Worm (Caenorhabditis elegans) whole organism, young adult: ENCODE data around the gene Y105C5A.1268.

Experiments
- B0336.3 ChIP-seq: fragments of 200-800 bp; sonication (Bioruptor generic); IDR thresholded peaks from 2 replicates; pipeline ENCODE4 v1.3.6; 2022; ENCODE audit warnings: missing genetic modification characterization, missing compliant biosample characterization
- C06A6.2 ChIP-seq: fragments of 200-800 bp; sonication (Bioruptor generic); conservative IDR thresholded peaks from 2 replicates; pipeline ENCODE4 v1.3.6; 2022; ENCODE audit warnings: missing genetic modification characterization, missing compliant biosample characterization
- D2030.7 ChIP-seq: fragments of 200-800 bp; sonication (Bioruptor generic); IDR thresholded peaks from 2 replicates; pipeline ENCODE4 v1.3.6; 2022; ENCODE audit warnings: missing genetic modification reagents, missing genetic modification characterization, missing compliant biosample characterization
- F33H1.4 ChIP-seq: fragments of 200-800 bp; sonication (Bioruptor generic); IDR thresholded peaks from 2 replicates; pipeline ENCODE4 v1.3.6; 2022; ENCODE audit warnings: missing genetic modification reagents, missing genetic modification characterization, missing compliant biosample characterization
- F49E8.2 ChIP-seq: sonication (generic microtip); optimal IDR thresholded peaks from 3 replicates; lab custom pipeline; 2017; ENCODE audit warnings: missing genetic modification characterization, mild to moderate bottlenecking, missing compliant biosample characterization, antibody characterized with exemption, moderate library complexity; ENCODE audit not compliant: insufficient read depth
- F52B5.7 ChIP-seq: sonication (generic microtip); optimal IDR thresholded peaks from 2 replicates; lab custom pipeline; 2016; ENCODE audit warnings: mild to moderate bottlenecking, missing genetic modification characterization, missing compliant biosample characterization
- F57A8.1 ChIP-seq: fragments of 200-800 bp; sonication (Bioruptor generic); optimal IDR thresholded peaks from 2 replicates; lab custom pipeline; 2018; ENCODE audit warnings: mild to moderate bottlenecking, missing genetic modification characterization, moderate library complexity, missing compliant biosample characterization
- T07F8.4 ChIP-seq: sonication (generic microtip); optimal IDR thresholded peaks from 2 replicates; lab custom pipeline; 2016; ENCODE audit warnings: mild to moderate bottlenecking, missing genetic modification characterization, moderate library complexity, missing compliant biosample characterization
- T26A5.8 ChIP-seq: sonication (generic microtip); optimal IDR thresholded peaks from 2 replicates; lab custom pipeline; 2016; ENCODE audit warnings: missing genetic modification characterization, missing compliant biosample characterization
- Y53F4B.3 ChIP-seq: fragments of 200-800 bp; sonication (Bioruptor generic); IDR thresholded peaks from 2 replicates; pipeline ENCODE4 v1.3.6; 2022; ENCODE audit warnings: missing genetic modification reagents, missing genetic modification characterization, missing compliant biosample characterization
- Y56A3A.18 ChIP-seq: fragments of 200-800 bp; sonication (Bioruptor generic); IDR thresholded peaks from 2 replicates; pipeline ENCODE4 v1.3.6; 2022; ENCODE audit warnings: missing genetic modification reagents, missing genetic modification characterization, missing compliant biosample characterization
- akir-1 ChIP-seq: fragments of 200-800 bp; sonication (Bioruptor generic); optimal IDR thresholded peaks from 2 replicates; lab custom pipeline; 2018; ENCODE audit warnings: mild to moderate bottlenecking, missing genetic modification characterization, moderate library complexity, missing compliant biosample characterization
- atf-7 ChIP-seq: sonication (generic microtip); optimal IDR thresholded peaks from 2 replicates; lab custom pipeline; 2017; ENCODE audit warnings: mild to moderate bottlenecking, missing genetic modification characterization, missing compliant biosample characterization
- athp-1 ChIP-seq: sonication (generic microtip); optimal IDR thresholded peaks from 2 replicates; lab custom pipeline; 2017; ENCODE audit warnings: mild to moderate bottlenecking, missing genetic modification characterization, missing compliant biosample characterization
- cebp-2 ChIP-seq: fragments of 200-800 bp; sonication (Bioruptor generic); IDR thresholded peaks from 2 replicates; pipeline ENCODE4 v1.3.6; 2022; ENCODE audit warnings: missing genetic modification characterization, missing compliant biosample characterization
- ceh-27 ChIP-seq: fragments of 200-800 bp; sonication (Bioruptor generic); optimal IDR thresholded peaks from 2 replicates; lab custom pipeline; 2018; ENCODE audit warnings: mild to moderate bottlenecking, missing genetic modification characterization, moderate library complexity, missing compliant biosample characterization
- ceh-79 ChIP-seq: sonication (generic microtip); optimal IDR thresholded peaks from 2 replicates; lab custom pipeline; 2017; ENCODE audit warnings: mild to moderate bottlenecking, missing genetic modification characterization, missing compliant biosample characterization
- dox-1 ChIP-seq: fragments of 200-800 bp; sonication (Bioruptor generic); IDR thresholded peaks from 2 replicates; pipeline ENCODE4 v1.3.6; 2022; ENCODE audit warnings: missing genetic modification reagents, missing genetic modification characterization, missing compliant biosample characterization
- dpff-1 ChIP-seq: sonication (generic microtip); optimal IDR thresholded peaks from 2 replicates; lab custom pipeline; 2017; ENCODE audit warnings: mild to moderate bottlenecking, missing genetic modification characterization, missing compliant biosample characterization
- efl-1 ChIP-seq: fragments of 150-350 bp; optimal IDR thresholded peaks from 2 replicates; lab custom pipeline; 2014; ENCODE audit warnings: missing biosample characterization, missing genetic modification reagents, missing genetic modification characterization
- egrh-3 ChIP-seq: fragments of 200-800 bp; sonication (Bioruptor generic); IDR thresholded peaks from 2 replicates; pipeline ENCODE4 v1.3.6; 2022; ENCODE audit warnings: missing genetic modification reagents, missing genetic modification characterization, missing compliant biosample characterization
- ets-4 ChIP-seq: fragments of 200-800 bp; sonication (Bioruptor generic); optimal IDR thresholded peaks from 2 replicates; lab custom pipeline; 2018; ENCODE audit warnings: mild to moderate bottlenecking, missing genetic modification characterization, missing compliant biosample characterization
- fkh-3 ChIP-seq: sonication (generic microtip); optimal IDR thresholded peaks from 2 replicates; lab custom pipeline; 2016; ENCODE audit warnings: mild to moderate bottlenecking, missing genetic modification characterization, missing compliant biosample characterization
- him-1 ChIP-seq: sonication (generic microtip); optimal IDR thresholded peaks from 2 replicates; lab custom pipeline; 2016; ENCODE audit warnings: missing genotype, missing genetic modification reagents, missing genetic modification characterization, missing compliant biosample characterization
- hmg-1.2 ChIP-seq: fragments of 200-800 bp; sonication (Bioruptor generic); IDR thresholded peaks from 2 replicates; pipeline ENCODE4 v1.3.6; 2022; ENCODE audit warnings: missing genetic modification reagents, missing genetic modification characterization, missing compliant biosample characterization
- hrde-1 ChIP-seq: sonication (generic microtip); optimal IDR thresholded peaks from 2 replicates; lab custom pipeline; 2016; ENCODE audit warnings: missing genetic modification characterization, mild to moderate bottlenecking, missing compliant biosample characterization, moderate library complexity, missing genotype, missing genetic modification reagents, borderline replicate concordance
- let-607 ChIP-seq, 2 experiments: fragments of 200-800 bp in 1 of 2; sonication (Bioruptor generic) in 1 of 2; sonication (generic microtip) in 1 of 2; optimal IDR thresholded peaks; 2 replicates each; lab custom pipeline; 2016 to 2018; ENCODE audit warnings: mild to moderate bottlenecking in 2 of 2, missing compliant biosample characterization in 2 of 2, missing genetic modification characterization in 2 of 2, moderate library complexity in 2 of 2, missing genotype in 1 of 2
- lin-40 ChIP-seq: sonication (generic microtip); optimal IDR thresholded peaks from 2 replicates; lab custom pipeline; 2016; ENCODE audit warnings: missing genetic modification characterization, mild to moderate bottlenecking, missing compliant biosample characterization, missing genotype, missing genetic modification reagents
- lir-1 ChIP-seq: fragments of 200-800 bp; sonication (Bioruptor generic); conservative IDR thresholded peaks from 2 replicates; pipeline ENCODE4 v1.3.6; 2022; ENCODE audit warnings: missing genetic modification reagents, missing genetic modification characterization, missing compliant biosample characterization
- madf-10 ChIP-seq: sonication (generic microtip); optimal IDR thresholded peaks from 2 replicates; lab custom pipeline; 2016; ENCODE audit warnings: mild to moderate bottlenecking, missing genetic modification characterization, missing compliant biosample characterization
- madf-6 ChIP-seq: fragments of 200-800 bp; sonication (Bioruptor generic); IDR thresholded peaks from 2 replicates; pipeline ENCODE4 v1.3.6; 2022; ENCODE audit warnings: missing genetic modification reagents, missing genetic modification characterization, missing compliant biosample characterization
- mcd-1 ChIP-seq: fragments of 200-800 bp; sonication (Bioruptor generic); IDR thresholded peaks from 2 replicates; pipeline ENCODE4 v1.3.6; 2022; ENCODE audit warnings: missing genetic modification reagents, missing genetic modification characterization, missing compliant biosample characterization
- mel-28 ChIP-seq: sonication (generic microtip); optimal IDR thresholded peaks from 2 replicates; lab custom pipeline; 2016; ENCODE audit warnings: borderline replicate concordance, mild to moderate bottlenecking, missing genetic modification characterization, missing compliant biosample characterization
- nfya-1 ChIP-seq: sonication (generic microtip); optimal IDR thresholded peaks from 2 replicates; lab custom pipeline; 2017; ENCODE audit warnings: antibody characterized with exemption, missing compliant biosample characterization, missing genetic modification characterization, borderline replicate concordance; ENCODE audit not compliant: insufficient read depth
- nhr-120 ChIP-seq: fragments of 200-800 bp; sonication (Bioruptor generic); IDR thresholded peaks from 2 replicates; pipeline ENCODE4 v1.3.6; 2022; ENCODE audit warnings: missing genetic modification characterization, missing compliant biosample characterization
- nhr-179 ChIP-seq: sonication (generic microtip); optimal IDR thresholded peaks from 2 replicates; lab custom pipeline; 2016; ENCODE audit warnings: mild to moderate bottlenecking, missing genetic modification characterization, missing compliant biosample characterization
- pbrm-1 ChIP-seq: fragments of 200-800 bp; sonication (Bioruptor generic); IDR thresholded peaks from 2 replicates; pipeline ENCODE4 v1.3.6; 2022; ENCODE audit warnings: missing genetic modification reagents, missing genetic modification characterization, missing compliant biosample characterization
- pha-4 ChIP-seq: fragments of 150-350 bp; sonication (generic microtip); optimal IDR thresholded peaks from 2 replicates; lab custom pipeline; 2014; ENCODE audit warnings: missing biosample characterization, missing genetic modification reagents, missing genetic modification characterization
- repo-1 ChIP-seq: sonication (generic microtip); optimal IDR thresholded peaks from 2 replicates; lab custom pipeline; 2017; ENCODE audit warnings: mild to moderate bottlenecking, missing genetic modification characterization, missing compliant biosample characterization
- sea-2 ChIP-seq: fragments of 200-800 bp; sonication (Bioruptor generic); IDR thresholded peaks from 2 replicates; pipeline ENCODE4 v1.3.6; 2022; ENCODE audit warnings: missing genetic modification characterization, missing compliant biosample characterization
- snpc-1.1 ChIP-seq: sonication (generic microtip); optimal IDR thresholded peaks from 2 replicates; lab custom pipeline; 2017; ENCODE audit warnings: missing genetic modification characterization, mild to moderate bottlenecking, missing compliant biosample characterization, antibody characterized with exemption, moderate library complexity, missing genotype, missing genetic modification reagents; ENCODE audit not compliant: insufficient read depth
- snpc-3.4 ChIP-seq: sonication (generic microtip); optimal IDR thresholded peaks from 2 replicates; lab custom pipeline; 2017; ENCODE audit warnings: missing genetic modification characterization, mild to moderate bottlenecking, missing compliant biosample characterization, antibody characterized with exemption, moderate library complexity, missing genotype, missing genetic modification reagents
- unc-130 ChIP-seq: sonication (generic microtip); optimal IDR thresholded peaks from 2 replicates; lab custom pipeline; 2016; ENCODE audit warnings: missing genetic modification reagents, missing genetic modification characterization, missing compliant biosample characterization
- zfh-2 ChIP-seq: fragments of 200-800 bp; sonication (Bioruptor generic); conservative IDR thresholded peaks from 2 replicates; pipeline ENCODE4 v1.3.6; 2022; ENCODE audit warnings: missing genetic modification reagents, missing genetic modification characterization, missing compliant biosample characterization
- ztf-18 ChIP-seq: sonication (generic microtip); optimal IDR thresholded peaks from 2 replicates; lab custom pipeline; 2016; ENCODE audit warnings: missing genotype, mild to moderate bottlenecking, missing genetic modification characterization, missing compliant biosample characterization
- ztf-22 ChIP-seq: fragments of 200-800 bp; sonication (Bioruptor generic); optimal IDR thresholded peaks from 2 replicates; lab custom pipeline; 2018; ENCODE audit warnings: mild to moderate bottlenecking, missing genetic modification characterization, moderate library complexity, missing compliant biosample characterization
- ztf-28 ChIP-seq: fragments of 200-800 bp; sonication (Bioruptor generic); IDR thresholded peaks from 2 replicates; pipeline ENCODE4 v1.3.6; 2022; ENCODE audit warnings: missing genetic modification reagents, missing genetic modification characterization, missing compliant biosample characterization
- ztf-6 ChIP-seq: fragments of 200-800 bp; sonication (Bioruptor generic); IDR thresholded peaks from 2 replicates; pipeline ENCODE4 v1.3.6; 2022; ENCODE audit warnings: missing genetic modification reagents, missing genetic modification characterization, missing compliant biosample characterization

Gene Y105C5A.1268

DNA sequence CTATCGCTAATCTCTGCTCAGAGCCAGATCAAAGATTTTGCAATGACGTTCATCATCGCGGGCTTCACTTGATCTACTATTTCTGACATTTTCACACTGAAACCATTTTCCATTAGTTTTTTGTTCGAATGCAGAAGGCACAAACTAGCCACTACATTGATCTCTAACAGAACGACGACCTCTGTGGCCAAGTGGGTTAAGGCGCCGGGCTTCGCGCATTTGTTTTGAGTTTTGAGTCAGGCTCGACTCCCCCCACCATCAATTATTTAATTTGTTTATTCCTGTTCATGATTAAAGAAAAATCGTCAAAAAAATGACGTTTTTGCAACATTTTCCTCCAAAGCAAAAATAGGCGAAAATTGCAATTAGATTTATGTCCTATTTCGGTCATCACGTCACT lies 47.0 kb upstream of the Y105C5A.1268 start (continued):
- TF ChIP-seq hrde-1, result no peak
- no peak for TF ChIP-seq ztf-22 (GFP tag; lab: Kevin White, UChicago)
- peak; percentile 46 for TF ChIP-seq snpc-3.4 (tag; lab: Kevin White, UChicago)
- TF ChIP-seq atf-7 (tag; lab: Kevin White, UChicago), result no peak
- TF ChIP-seq nhr-179, result no peak
- no peak for TF ChIP-seq Y53F4B.3 (GFP tag; lab: Robert Waterston, UW)
- no peak for TF ChIP-seq pha-4
- TF ChIP-seq sea-2 (GFP tag; lab: Robert Waterston, UW), result no peak
- TF ChIP-seq snpc-1.1 (tag; lab: Kevin White, UChicago), result peak; percentile 75
- TF ChIP-seq unc-130 (GFP tag; lab: Kevin White, UChicago), result no peak
- peak; percentile 85 for TF ChIP-seq ztf-18 (tag; lab: Kevin White, UChicago)
- TF ChIP-seq dox-1 (GFP tag; lab: Robert Waterston, UW), result no peak; the same call in 1 of the 2 replicates
- no peak for TF ChIP-seq C06A6.2 (GFP tag; lab: Robert Waterston, UW)
- TF ChIP-seq mcd-1, result no peak
- TF ChIP-seq let-607 (tag; optimal IDR thresholded peaks at IDR 0.05; lab: Kevin White, UChicago), result peak in 1 of 2 experiments; percentile 12
- TF ChIP-seq madf-6 (GFP tag; lab: Robert Waterston, UW), result no peak; the same call in 1 of the 2 replicates
- peak; percentile 65 for TF ChIP-seq athp-1 (tag; lab: Kevin White, UChicago)
- no peak for TF ChIP-seq madf-10 (tag; lab: Kevin White, UChicago)
- TF ChIP-seq ztf-6 (GFP tag; lab: Robert Waterston, UW), result no peak
- TF ChIP-seq ceh-79 (tag; lab: Kevin White, UChicago), result no peak
- TF ChIP-seq nhr-120 (GFP tag; lab: Robert Waterston, UW), result no peak
- no peak for TF ChIP-seq mel-28 (tag; lab: Kevin White, UChicago)
- 0 out of 2 replicates have a peak, but pooled peaks have one; percentile 73 for TF ChIP-seq cebp-2 (GFP tag; lab: Robert Waterston, UW)
- TF ChIP-seq nfya-1 (tag; lab: Kevin White, UChicago), result no peak
- peak; percentile 74 for TF ChIP-seq D2030.7
- TF ChIP-seq dpff-1, result no peak
- TF ChIP-seq him-1, result peak; percentile 82
- TF ChIP-seq egrh-3 (GFP tag; lab: Robert Waterston, UW), result 0 out of 2 replicates have a peak, but pooled peaks have one; percentile 8
- TF ChIP-seq akir-1 (GFP tag; lab: Kevin White, UChicago), result no peak
- TF ChIP-seq T07F8.4 (tag; lab: Kevin White, UChicago), result peak; percentile 52
- TF ChIP-seq Y56A3A.18 (GFP tag; lab: Robert Waterston, UW), result peak; percentile 28; the same call in 1 of the 2 replicates
- peak; percentile 8 for TF ChIP-seq efl-1 (GFP tag; lab: Kevin White, UChicago)
- TF ChIP-seq T26A5.8 (tag; lab: Kevin White, UChicago), result peak; percentile 42
- peak; percentile 43 for TF ChIP-seq F57A8.1 (GFP tag; lab: Kevin White, UChicago)
- peak; percentile 10 for TF ChIP-seq fkh-3 (tag; lab: Kevin White, UChicago)
- TF ChIP-seq F49E8.2 (tag; lab: Kevin White, UChicago), result peak; percentile 55
- no peak for TF ChIP-seq ceh-27
- 0 out of 2 replicates have a peak, but pooled peaks have one; percentile 14 for TF ChIP-seq lir-1
- peak; percentile 8 for TF ChIP-seq repo-1 (tag; lab: Kevin White, UChicago)
- no peak for TF ChIP-seq F33H1.4 (GFP tag; lab: Robert Waterston, UW)
- TF ChIP-seq ztf-28 (GFP tag; lab: Robert Waterston, UW), result no peak
- peak; percentile 21 for TF ChIP-seq F52B5.7 (tag; lab: Kevin White, UChicago)
- TF ChIP-seq pbrm-1 (GFP tag; lab: Robert Waterston, UW), result peak; percentile 55
- no peak for TF ChIP-seq ets-4 (GFP tag; lab: Kevin White, UChicago)
- TF ChIP-seq hmg-1.2, result peak; percentile 65
- TF ChIP-seq lin-40 (tag; lab: Kevin White, UChicago), result peak; percentile 23
- TF ChIP-seq zfh-2 (GFP tag; lab: Robert Waterston, UW), result no peak
- 0 out of 2 replicates have a peak, but pooled peaks have one; percentile 38 for TF ChIP-seq B0336.3
